Worm (Caenorhabditis elegans): Measurements from ENCODE around the gene K11D12.13.

DNA sequence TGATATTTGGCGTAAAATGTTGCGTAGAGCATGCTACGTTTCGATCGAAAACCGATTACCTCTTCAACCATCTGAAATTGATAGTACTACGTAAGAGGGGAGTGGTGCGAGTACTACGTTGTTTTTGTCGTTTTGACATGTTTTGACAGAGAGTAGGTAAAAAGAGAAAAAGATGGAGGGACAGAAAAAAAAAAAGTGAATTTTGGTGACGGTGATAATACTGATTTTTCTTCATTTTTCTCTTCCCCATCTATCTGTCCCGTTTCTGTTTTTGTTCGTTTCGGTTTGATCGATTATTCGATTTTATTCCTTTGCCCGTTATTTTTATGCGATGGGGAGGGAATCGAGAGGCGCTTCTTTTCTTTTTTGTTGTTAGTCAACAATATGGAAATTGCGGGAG lies 7.7 kb downstream of the K11D12.13 start, which contains the start of gene K11D12.8:
- TF ChIP-seq Y22D7AL.16 (tag; optimal IDR thresholded peaks at IDR 0.05) (no peak), npax-4 (tag; optimal IDR thresholded peaks at IDR 0.05) (no peak), C08G9.2 (tag; optimal IDR thresholded peaks at IDR 0.05) (no peak), sox-4 (tag; optimal IDR thresholded peaks at IDR 0.05) (no peak), elt-4 (tag; optimal IDR thresholded peaks at IDR 0.05) (no peak), pqm-1 (tag; optimal IDR thresholded peaks at IDR 0.05) (no peak), lin-11 (tag; optimal IDR thresholded peaks at IDR 0.05) (no peak), nfya-1 (tag; optimal IDR thresholded peaks at IDR 0.05) (no peak), ceh-22 (tag; optimal IDR thresholded peaks at IDR 0.05) (no peak), fax-1 (tag; optimal IDR thresholded peaks at IDR 0.05) (no peak), ceh-48 (tag; optimal IDR thresholded peaks at IDR 0.05) (no peak), hlh-6 (tag; optimal IDR thresholded peaks at IDR 0.05) (no peak), tbx-2 (tag; optimal IDR thresholded peaks at IDR 0.05) (no peak), ceh-19 (GFP tag; optimal IDR thresholded peaks at IDR 0.05) (no peak)

Measured in whole organism, late embryonic.